Worm (Caenorhabditis elegans) whole organism, mixed stage, embryonic: ENCODE measurements around the gene pes-23.

Experiments
- ces-1 ChIP-seq: fragments of 150-350 bp; optimal IDR thresholded peaks from 2 replicates; lab custom pipeline; 2014; ENCODE audit warnings: missing biosample characterization, missing genetic modification reagents, missing genetic modification characterization
- lin-13 ChIP-seq: fragments of 150-350 bp; optimal IDR thresholded peaks from 2 replicates; lab custom pipeline; 2014; ENCODE audit warnings: missing biosample characterization, missing genetic modification characterization
- mep-1 ChIP-seq: fragments of 150-350 bp; optimal IDR thresholded peaks from 2 replicates; lab custom pipeline; 2017; ENCODE audit warnings: missing biosample characterization, missing genetic modification reagents, missing genetic modification characterization, inconsistent platforms
- mls-2 ChIP-seq: sonication (generic microtip); optimal IDR thresholded peaks from 2 replicates; lab custom pipeline; 2016; ENCODE audit warnings: mild to moderate bottlenecking, missing genetic modification characterization, moderate library complexity, missing compliant biosample characterization
- nhr-12 ChIP-seq: fragments of 150-350 bp; optimal IDR thresholded peaks from 2 replicates; lab custom pipeline; 2014; ENCODE audit warnings: missing biosample characterization, missing genetic modification characterization
- nhr-2 ChIP-seq: fragments of 150-350 bp; optimal IDR thresholded peaks from 2 replicates; lab custom pipeline; 2014; ENCODE audit warnings: missing biosample characterization, missing genetic modification characterization
- nhr-237 ChIP-seq: fragments of 150-350 bp; optimal IDR thresholded peaks from 2 replicates; lab custom pipeline; 2014; ENCODE audit warnings: missing biosample characterization, missing genetic modification characterization
- pha-4 ChIP-seq: fragments of 150-350 bp; optimal IDR thresholded peaks from 2 replicates; lab custom pipeline; 2018; ENCODE audit warnings: missing biosample characterization, missing genetic modification reagents, missing genetic modification characterization
- sem-2 ChIP-seq: fragments of 200-800 bp; sonication (Bioruptor generic); optimal IDR thresholded peaks from 2 replicates; lab custom pipeline; 2018; ENCODE audit warnings: mild to moderate bottlenecking, missing genetic modification characterization, missing compliant biosample characterization
- snpc-4 ChIP-seq: fragments of 150-350 bp; optimal IDR thresholded peaks from 2 replicates; lab custom pipeline; 2014; ENCODE audit warnings: missing biosample characterization, missing genetic modification characterization
- tbx-8 ChIP-seq: fragments of 200-800 bp; sonication (Bioruptor generic); optimal IDR thresholded peaks from 2 replicates; lab custom pipeline; 2018; ENCODE audit warnings: mild to moderate bottlenecking, missing genetic modification characterization, moderate library complexity, missing compliant biosample characterization
- unc-39 ChIP-seq: fragments of 150-350 bp; optimal IDR thresholded peaks from 2 replicates; lab custom pipeline; 2014; ENCODE audit warnings: missing biosample characterization, missing genetic modification characterization
- unc-62 ChIP-seq: fragments of 150-350 bp; optimal IDR thresholded peaks from 2 replicates; lab custom pipeline; 2014; ENCODE audit warnings: missing biosample characterization, missing genetic modification reagents, missing genetic modification characterization

- no peak for TF ChIP-seq snpc-4 (tag; lab: Kevin White, UChicago)
- no peak for TF ChIP-seq pha-4
- no peak for TF ChIP-seq nhr-12 (tag; lab: Kevin White, UChicago)
- TF ChIP-seq lin-13 (tag; lab: Kevin White, UChicago): no peak
- TF ChIP-seq mls-2 (tag; lab: Kevin White, UChicago): no peak
- peak; percentile 48 for TF ChIP-seq tbx-8
- no peak for TF ChIP-seq nhr-2 (tag; lab: Kevin White, UChicago)
- TF ChIP-seq sem-2 (GFP tag; lab: Kevin White, UChicago): peak; percentile 15
- peak; percentile 20 for TF ChIP-seq unc-62 (GFP tag; lab: Kevin White, UChicago)
- no peak for TF ChIP-seq unc-39 (tag; lab: Kevin White, UChicago)
- TF ChIP-seq nhr-237 (tag; lab: Kevin White, UChicago): no peak
- TF ChIP-seq ces-1: peak; percentile 7
- TF ChIP-seq mep-1 (tag; lab: Kevin White, UChicago): no peak
Measured at ce11 chrX:6902958-6903357, 1.8 kb downstream of the pes-23 start.
